Fruit fly (Drosophila melanogaster) whole organism, embryonic: Measurements from ENCODE around the gene CG15019.
A peak's percentile ranks its signal among the peaks of the same experiment; 100 is the strongest.

Source experiments
- Aef1 ChIP-seq: fragments of 200-800 bp; sonication (Bioruptor generic); IDR thresholded peaks from 3 replicates; pipeline ENCODE4 v1.3.6; 2022; ENCODE audit warnings: missing biosample characterization, missing genetic modification characterization
- Asciz ChIP-seq: fragments of 200-800 bp; sonication (Bioruptor generic); optimal IDR thresholded peaks from 2 replicates; lab custom pipeline; 2017; ENCODE audit warnings: missing biosample characterization, mild to moderate bottlenecking, missing genetic modification characterization, missing genetic modification reagents
- Atf-2 ChIP-seq: fragments of 200-800 bp; sonication (Bioruptor generic); optimal IDR thresholded peaks from 2 replicates; lab custom pipeline; 2016; ENCODE audit warnings: missing biosample characterization, missing genetic modification characterization
- CG10959 ChIP-seq: fragments of 200-800 bp; sonication (Bioruptor generic); IDR thresholded peaks from 2 replicates; pipeline ENCODE4 v1.3.6; 2022; ENCODE audit warnings: missing biosample characterization, missing genetic modification characterization
- CG11093 ChIP-seq: fragments of 200-800 bp; sonication (Bioruptor generic); IDR thresholded peaks from 3 replicates; pipeline ENCODE4 v1.3.6; 2022; ENCODE audit warnings: missing biosample characterization, missing genetic modification characterization
- CG11560 ChIP-seq: fragments of 200-800 bp; sonication (Bioruptor generic); IDR thresholded peaks from 3 replicates; pipeline ENCODE4 v1.3.6; 2022; ENCODE audit warnings: missing biosample characterization, missing genetic modification characterization
- CG12391 ChIP-seq: fragments of 200-800 bp; sonication (Bioruptor generic); optimal IDR thresholded peaks from 3 replicates; lab custom pipeline; 2018; ENCODE audit warnings: missing biosample characterization, mild to moderate bottlenecking, missing genetic modification characterization, moderate library complexity
- CG13123 ChIP-seq: fragments of 200-800 bp; sonication (Bioruptor generic); optimal IDR thresholded peaks from 2 replicates; lab custom pipeline; 2016; ENCODE audit warnings: missing biosample characterization, missing genetic modification characterization
- CG13624 ChIP-seq: fragments of 200-800 bp; sonication (Bioruptor generic); optimal IDR thresholded peaks from 2 replicates; lab custom pipeline; 2016; ENCODE audit warnings: missing biosample characterization, missing genetic modification characterization
- CG13775 ChIP-seq: fragments of 200-800 bp; sonication (Bioruptor generic); optimal IDR thresholded peaks from 3 replicates; lab custom pipeline; 2017; ENCODE audit warnings: missing biosample characterization, mild to moderate bottlenecking, missing genetic modification characterization
- CG15479 ChIP-seq: fragments of 200-800 bp; sonication (Bioruptor generic); optimal IDR thresholded peaks from 3 replicates; lab custom pipeline; 2019; ENCODE audit warnings: missing biosample characterization, mild to moderate bottlenecking, missing genetic modification characterization, moderate library complexity
- CG1647 ChIP-seq: fragments of 200-800 bp; sonication (Bioruptor generic); optimal IDR thresholded peaks from 3 replicates; lab custom pipeline; 2016; ENCODE audit warnings: missing biosample characterization, missing genetic modification characterization
- CG16815 ChIP-seq: fragments of 200-800 bp; sonication (Bioruptor generic); optimal IDR thresholded peaks from 3 replicates; lab custom pipeline; 2017; ENCODE audit warnings: missing biosample characterization, mild to moderate bottlenecking, missing genetic modification characterization
- CG2120 ChIP-seq: fragments of 200-800 bp; sonication (Bioruptor generic); optimal IDR thresholded peaks from 3 replicates; lab custom pipeline; 2016; ENCODE audit warnings: missing biosample characterization, missing genetic modification characterization
- CG3726 ChIP-seq: fragments of 200-800 bp; sonication (Bioruptor generic); IDR thresholded peaks from 3 replicates; pipeline ENCODE4, ENCODE4 v1.3.6; 2022; ENCODE audit warnings: missing biosample characterization, missing genetic modification characterization
- CG3995 ChIP-seq: fragments of 200-800 bp; sonication (Bioruptor generic); optimal IDR thresholded peaks from 3 replicates; lab custom pipeline; 2016; ENCODE audit warnings: missing biosample characterization, missing genetic modification characterization
- CG6791 ChIP-seq: fragments of 200-800 bp; sonication (Bioruptor generic); IDR thresholded peaks from 3 replicates; pipeline ENCODE4 v1.3.6; 2022; ENCODE audit warnings: missing biosample characterization, missing genetic modification characterization; ENCODE audit not compliant: partially characterized antibody
- CG7987 ChIP-seq: fragments of 200-800 bp; sonication (Bioruptor generic); optimal IDR thresholded peaks from 2 replicates; lab custom pipeline; 2018; ENCODE audit warnings: missing biosample characterization, mild to moderate bottlenecking, missing genetic modification characterization, moderate library complexity
- CG9876 ChIP-seq: fragments of 200-800 bp; sonication (Bioruptor generic); optimal IDR thresholded peaks from 2 replicates; lab custom pipeline; 2016; ENCODE audit warnings: missing biosample characterization, missing genetic modification characterization
- Dfd ChIP-seq, 2 experiments: fragments of >200 bp; optimal IDR thresholded peaks; 2 replicates each; lab custom pipeline; 2017; ENCODE audit warnings: missing biosample characterization in 2 of 2, missing genetic modification characterization in 2 of 2
- Doc2 ChIP-seq: fragments of 200-800 bp; sonication (Bioruptor generic); IDR thresholded peaks from 2 replicates; pipeline ENCODE4 v1.3.6; 2022; ENCODE audit warnings: missing biosample characterization, missing genetic modification characterization
- H2.0 ChIP-seq: fragments of 200-800 bp; sonication (Bioruptor generic); IDR thresholded peaks from 2 replicates; pipeline ENCODE4 v1.3.6; 2022; ENCODE audit warnings: missing biosample characterization, missing genetic modification characterization
- Hmr ChIP-seq: fragments of 200-800 bp; sonication (Bioruptor generic); optimal IDR thresholded peaks from 3 replicates; lab custom pipeline; 2017; ENCODE audit warnings: mild to moderate bottlenecking, missing biosample characterization, missing genetic modification reagents, missing genetic modification characterization
- Hmx ChIP-seq: fragments of 200-800 bp; sonication (Bioruptor generic); optimal IDR thresholded peaks from 2 replicates; lab custom pipeline; 2016; ENCODE audit warnings: missing biosample characterization, missing genetic modification characterization
- Optix ChIP-seq: fragments of 200-800 bp; sonication (Bioruptor generic); IDR thresholded peaks from 3 replicates; pipeline ENCODE4 v1.3.6; 2022; ENCODE audit warnings: missing biosample characterization, missing genetic modification characterization
- PHDP ChIP-seq: fragments of 200-800 bp; sonication (Bioruptor generic); optimal IDR thresholded peaks from 3 replicates; lab custom pipeline; 2018; ENCODE audit warnings: missing biosample characterization, mild to moderate bottlenecking, missing genetic modification characterization, moderate library complexity
- Side ChIP-seq: fragments of 200-800 bp; sonication (Bioruptor generic); optimal IDR thresholded peaks from 2 replicates; lab custom pipeline; 2016; ENCODE audit warnings: missing biosample characterization, missing genetic modification characterization
- Sry-β ChIP-seq: fragments of 200-800 bp; sonication (Bioruptor generic); optimal IDR thresholded peaks from 2 replicates; lab custom pipeline; 2018; ENCODE audit warnings: missing biosample characterization, mild to moderate bottlenecking, missing genetic modification characterization, moderate library complexity
- cg ChIP-seq: fragments of 200-800 bp; sonication (Bioruptor generic); optimal IDR thresholded peaks from 3 replicates; lab custom pipeline; 2019; ENCODE audit warnings: missing biosample characterization, mild to moderate bottlenecking, missing genetic modification characterization, moderate library complexity
- croc ChIP-seq: fragments of 200-800 bp; sonication (Bioruptor generic); conservative IDR thresholded peaks from 3 replicates; pipeline ENCODE4 v1.3.6; 2022; ENCODE audit warnings: missing biosample characterization, missing genetic modification characterization
- crp ChIP-seq, 2 experiments: fragments of 200-800 bp; sonication (Bioruptor generic); optimal IDR thresholded peaks; 2 replicates in 1 of 2; 3 replicates in 1 of 2; lab custom pipeline; 2017; ENCODE audit warnings: missing biosample characterization in 2 of 2, missing genetic modification characterization in 2 of 2, mild to moderate bottlenecking in 1 of 2, moderate library complexity in 1 of 2
- cwo ChIP-seq: fragments of 200-800 bp; sonication (Bioruptor generic); optimal IDR thresholded peaks from 3 replicates; lab custom pipeline; 2017; ENCODE audit warnings: missing biosample characterization, missing genetic modification characterization, mild to moderate bottlenecking, moderate library complexity, missing genetic modification reagents
- disco-r ChIP-seq: fragments of 200-800 bp; sonication (Bioruptor generic); optimal IDR thresholded peaks from 2 replicates; lab custom pipeline; 2016; ENCODE audit warnings: missing biosample characterization, missing genetic modification characterization
- eyg ChIP-seq: fragments of 200-800 bp; sonication (Bioruptor generic); optimal IDR thresholded peaks from 3 replicates; lab custom pipeline; 2016; ENCODE audit warnings: missing biosample characterization, missing genetic modification characterization
- fd96Cb ChIP-seq: fragments of 200-800 bp; sonication (Bioruptor generic); optimal IDR thresholded peaks from 2 replicates; lab custom pipeline; 2018; ENCODE audit warnings: missing biosample characterization, mild to moderate bottlenecking, missing genetic modification characterization, moderate library complexity
- grau ChIP-seq: fragments of 200-800 bp; optimal IDR thresholded peaks from 3 replicates; lab custom pipeline; 2019; ENCODE audit warnings: missing biosample characterization, mild to moderate bottlenecking, missing genetic modification characterization, moderate library complexity
- gro ChIP-seq: fragments of 200-800 bp; sonication (Bioruptor generic); optimal IDR thresholded peaks from 2 replicates; lab custom pipeline; 2016; ENCODE audit warnings: missing biosample characterization, missing genetic modification characterization
- gsb ChIP-seq: fragments of 200-800 bp; sonication (Bioruptor generic); IDR thresholded peaks from 2 replicates; pipeline ENCODE4 v1.3.6; 2022; ENCODE audit warnings: missing biosample characterization, missing genetic modification characterization
- h ChIP-seq: fragments of >200 bp; optimal IDR thresholded peaks from 2 replicates; lab custom pipeline; 2017
- kah ChIP-seq: fragments of 200-800 bp; sonication (Bioruptor generic); optimal IDR thresholded peaks from 2 replicates; lab custom pipeline; 2018; ENCODE audit warnings: missing biosample characterization, mild to moderate bottlenecking, missing genetic modification characterization
- kni ChIP-seq: fragments of 200-800 bp; sonication (Bioruptor generic); optimal IDR thresholded peaks from 3 replicates; lab custom pipeline; 2017; ENCODE audit warnings: mild to moderate bottlenecking, missing biosample characterization, missing genetic modification reagents, missing genetic modification characterization
- mirr ChIP-seq: fragments of 200-800 bp; sonication (Bioruptor generic); optimal IDR thresholded peaks from 3 replicates; lab custom pipeline; 2018; ENCODE audit warnings: missing biosample characterization, mild to moderate bottlenecking, missing genetic modification characterization
- pan ChIP-seq, 4 experiments: fragments of >200 bp in 3 of 4; fragments of 200-800 bp in 1 of 4; sonication (Bioruptor generic) in 1 of 4; optimal IDR thresholded peaks in 3 of 4; IDR thresholded peaks in 1 of 4; 2 replicates each; pipeline versions ENCODE4 v1.3.6 to Lab custom; 2017 to 2022; ENCODE audit warnings: missing biosample characterization in 2 of 4, missing genetic modification characterization in 2 of 4, mixed read lengths in 1 of 4
- phol ChIP-seq: fragments of 200-800 bp; sonication (Bioruptor generic); optimal IDR thresholded peaks from 3 replicates; lab custom pipeline; 2018; ENCODE audit warnings: missing biosample characterization, mild to moderate bottlenecking, missing genetic modification characterization, moderate library complexity
- row ChIP-seq: fragments of 200-800 bp; sonication (Bioruptor generic); IDR thresholded peaks from 3 replicates; pipeline ENCODE4 v1.3.6; 2022; ENCODE audit warnings: missing biosample characterization, missing genetic modification characterization
- run ChIP-seq: fragments of 200-800 bp; sonication (Bioruptor generic); optimal IDR thresholded peaks from 3 replicates; lab custom pipeline; 2018; ENCODE audit warnings: missing biosample characterization, mild to moderate bottlenecking, missing genetic modification characterization
- scrt ChIP-seq: fragments of 200-800 bp; sonication (Bioruptor generic); optimal IDR thresholded peaks from 2 replicates; lab custom pipeline; 2018; ENCODE audit warnings: missing biosample characterization, mild to moderate bottlenecking, missing genetic modification characterization, moderate library complexity
- sr ChIP-seq: fragments of 200-800 bp; sonication (Bioruptor generic); IDR thresholded peaks from 3 replicates; pipeline ENCODE4 v1.3.6; 2022; ENCODE audit warnings: missing biosample characterization, missing genetic modification characterization
- toy ChIP-seq: fragments of 200-800 bp; sonication (Bioruptor generic); IDR thresholded peaks from 2 replicates; pipeline ENCODE4 v1.3.6; 2022; ENCODE audit warnings: missing biosample characterization, missing genetic modification characterization

The CG15019 gene

dm6 chr3L:4406653-4407257 lies 896 bp upstream of the CG15019 start, which contains the start of gene TP53INP (continued):
- TF ChIP-seq CG6791 (GFP tag; lab: Robert Waterston, UW) (peak; percentile 41; the same call in 1 of the 3 replicates), Side (GFP tag; lab: Kevin White, UChicago) (peak; percentile 65), croc (GFP tag; lab: Robert Waterston, UW) (peak; percentile 75), Hmx (GFP tag; lab: Kevin White, UChicago) (no peak), row (GFP tag; lab: Robert Waterston, UW) (peak; percentile 93), CG11093 (GFP tag; lab: Robert Waterston, UW) (peak; percentile 62; the same call in 1 of the 3 replicates), run (peak; percentile 82), CG3726 (GFP tag; lab: Robert Waterston, UW) (no peak), CG9876 (GFP tag; lab: Kevin White, UChicago) (peak; percentile 23), Hmr (GFP tag; lab: Kevin White, UChicago) (peak; percentile 92), sr (no peak), H2.0 (GFP tag; lab: Robert Waterston, UW) (peak; percentile 62), cg (GFP tag; lab: Kevin White, UChicago) (peak; percentile 89), CG13624 (GFP tag; lab: Kevin White, UChicago) (peak; percentile 77), PHDP (tag; lab: Kevin White, UChicago) (peak; percentile 88), CG13775 (GFP tag; lab: Kevin White, UChicago) (peak; percentile 84), CG2120 (GFP tag; lab: Kevin White, UChicago) (peak; percentile 81), CG15479 (GFP tag; lab: Kevin White, UChicago) (peak; percentile 72), mirr (peak; percentile 12), kah (GFP tag; lab: Kevin White, UChicago) (peak; percentile 64), phol (tag; lab: Kevin White, UChicago) (peak; percentile 94), crp (GFP tag; optimal IDR thresholded peaks at IDR 0.05; lab: Kevin White, UChicago) (peak in 1 of 2 experiments; percentile 74), Sry-β (GFP tag; lab: Kevin White, UChicago) (peak; percentile 45), gsb (GFP tag; lab: Robert Waterston, UW) (0 out of 2 replicates have a peak, but pooled peaks have one; percentile 6), grau (tag; lab: Kevin White, UChicago) (peak; percentile 92), fd96Cb (tag; lab: Kevin White, UChicago) (peak; percentile 89), CG16815 (GFP tag; lab: Kevin White, UChicago) (peak; percentile 77), CG1647 (GFP tag; lab: Kevin White, UChicago) (peak; percentile 41), CG3995 (GFP tag; lab: Kevin White, UChicago) (no peak), pan (optimal IDR thresholded peaks at IDR 0.05; lab: Kevin White, UChicago) (no peak), pan (GFP tag; optimal IDR thresholded peaks at IDR 0.05 in 1 of 2, IDR thresholded peaks at IDR 0.05 in 1 of 2) (no peak), h (no peak), toy (GFP tag; lab: Robert Waterston, UW) (no peak), CG12391 (tag; lab: Kevin White, UChicago) (peak; percentile 93), Atf-2 (GFP tag; lab: Kevin White, UChicago) (peak; percentile 68), disco-r (GFP tag; lab: Kevin White, UChicago) (peak; percentile 54), scrt (GFP tag; lab: Kevin White, UChicago) (peak; percentile 84), gro (GFP tag; lab: Kevin White, UChicago) (peak; percentile 84), cwo (GFP tag; lab: Kevin White, UChicago) (peak; percentile 84), kni (GFP tag; lab: Kevin White, UChicago) (peak; percentile 67), CG11560 (tag; lab: Robert Waterston, UW) (0 out of 3 replicates have a peak, but pooled peaks have one; percentile 35), Doc2 (GFP tag; lab: Robert Waterston, UW) (no peak), Aef1 (GFP tag; lab: Robert Waterston, UW) (peak; percentile 52; the same call in 2 of the 3 replicates), CG7987 (GFP tag; lab: Kevin White, UChicago) (peak; percentile 47), eyg (GFP tag; lab: Kevin White, UChicago) (peak; percentile 62), CG13123 (GFP tag; lab: Kevin White, UChicago) (peak; percentile 14), Asciz (GFP tag; lab: Kevin White, UChicago) (peak; percentile 81), Dfd (GFP tag; optimal IDR thresholded peaks at IDR 0.05; lab: Kevin White, UChicago) (no peak), CG10959 (GFP tag; lab: Robert Waterston, UW) (peak; percentile 56; the same call in 1 of the 2 replicates), Optix (GFP tag; lab: Robert Waterston, UW) (no peak)
